Worm (Caenorhabditis elegans) whole organism, L2 larva: ENCODE measurements around the gene F58H1.6.

Experiments used
- ZK546.5 ChIP-seq: sonication (generic microtip); optimal IDR thresholded peaks from 2 replicates; lab custom pipeline; 2017; ENCODE audit warnings: missing biosample characterization, missing genetic modification characterization
- ama-1 ChIP-seq: fragments of 150-350 bp; optimal IDR thresholded peaks from 2 replicates; lab custom pipeline; 2018; ENCODE audit warnings: inconsistent platforms
- blmp-1 ChIP-seq: sonication (generic microtip); optimal IDR thresholded peaks from 2 replicates; lab custom pipeline; 2017; ENCODE audit warnings: missing genetic modification characterization, mild to moderate bottlenecking, missing compliant biosample characterization, antibody characterized with exemption, moderate library complexity; ENCODE audit not compliant: insufficient read depth
- dmd-4 ChIP-seq: sonication (generic microtip); optimal IDR thresholded peaks from 2 replicates; lab custom pipeline; 2017; ENCODE audit warnings: missing biosample characterization, missing genetic modification characterization
- lsy-2 ChIP-seq, 2 experiments: fragments of 150-350 bp in 1 of 2; sonication (generic microtip) in 1 of 2; optimal IDR thresholded peaks; 2 replicates each; lab custom pipeline; 2014 to 2017; ENCODE audit warnings: missing biosample characterization in 2 of 2, missing genetic modification characterization in 2 of 2
- nhr-10 ChIP-seq: sonication (generic microtip); optimal IDR thresholded peaks from 2 replicates; lab custom pipeline; 2017; ENCODE audit warnings: missing biosample characterization, missing genetic modification characterization
- nhr-11 ChIP-seq: fragments of 150-350 bp; optimal IDR thresholded peaks from 2 replicates; lab custom pipeline; 2014; ENCODE audit warnings: missing biosample characterization, missing genetic modification characterization
- nhr-12 ChIP-seq: fragments of 150-350 bp; optimal IDR thresholded peaks from 2 replicates; lab custom pipeline; 2014; ENCODE audit warnings: missing biosample characterization, missing genetic modification characterization
- nhr-77 ChIP-seq: fragments of 150-350 bp; optimal IDR thresholded peaks from 2 replicates; lab custom pipeline; 2014; ENCODE audit warnings: missing biosample characterization, missing genetic modification characterization
- skn-1 ChIP-seq: sonication (generic microtip); optimal IDR thresholded peaks from 2 replicates; lab custom pipeline; 2017; ENCODE audit warnings: missing biosample characterization, missing genetic modification characterization

DNA sequence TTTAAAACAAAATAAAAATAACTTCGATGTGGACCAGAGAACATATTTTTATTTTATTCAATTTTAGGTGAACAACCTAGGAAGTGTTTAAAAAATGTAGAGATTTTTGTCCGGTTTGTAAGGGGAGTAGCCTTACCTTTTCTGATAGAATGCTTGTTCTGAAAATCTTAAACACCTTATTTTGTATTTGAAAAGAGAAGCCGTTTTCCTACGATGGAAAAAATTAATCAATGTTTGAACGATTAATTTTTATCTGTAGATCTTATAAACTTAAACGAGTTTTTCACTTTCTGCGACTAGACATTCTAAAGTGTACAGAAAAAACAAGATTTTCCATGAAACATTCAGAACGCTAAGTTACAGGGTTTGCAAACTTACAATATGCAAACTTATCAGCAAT, at the start of gene F58H1.6:
- TF ChIP-seq ama-1 (lab: Kevin White, UChicago) = no peak
- no peak for TF ChIP-seq lsy-2 (tag; optimal IDR thresholded peaks at IDR 0.05; lab: Kevin White, UChicago)
- TF ChIP-seq nhr-77 (tag; lab: Kevin White, UChicago) = no peak
- TF ChIP-seq blmp-1 (tag; lab: Kevin White, UChicago) = no peak
- TF ChIP-seq nhr-12 (tag; lab: Kevin White, UChicago) = no peak
- TF ChIP-seq dmd-4 (tag; lab: Kevin White, UChicago) = no peak
- no peak for TF ChIP-seq ZK546.5
- TF ChIP-seq nhr-11 (tag; lab: Kevin White, UChicago) = no peak
- TF ChIP-seq nhr-10 = no peak
- TF ChIP-seq skn-1 = no peak
